Worm (Caenorhabditis elegans) whole organism, mixed stage, embryonic: ENCODE measurements around the gene Y45F3A.5.

Experiments used
- M03D4.4 ChIP-seq: sonication (generic microtip); optimal IDR thresholded peaks from 2 replicates; lab custom pipeline; 2017; ENCODE audit warnings: mild to moderate bottlenecking, missing genetic modification characterization, missing compliant biosample characterization
- ceh-39 ChIP-seq: fragments of 150-350 bp; optimal IDR thresholded peaks from 2 replicates; lab custom pipeline; 2014; ENCODE audit warnings: missing biosample characterization, missing genetic modification characterization
- ceh-83 ChIP-seq: fragments of 200-800 bp; sonication (Bioruptor generic); optimal IDR thresholded peaks from 2 replicates; lab custom pipeline; 2018; ENCODE audit warnings: mild to moderate bottlenecking, missing genetic modification characterization, missing compliant biosample characterization
- ces-1 ChIP-seq: fragments of 150-350 bp; optimal IDR thresholded peaks from 2 replicates; lab custom pipeline; 2014; ENCODE audit warnings: missing biosample characterization, missing genetic modification reagents, missing genetic modification characterization
- drap-1 ChIP-seq: fragments of 200-800 bp; sonication (Bioruptor generic); optimal IDR thresholded peaks from 3 replicates; lab custom pipeline; 2018; ENCODE audit warnings: mild to moderate bottlenecking, missing genetic modification characterization, missing compliant biosample characterization
- elt-1 ChIP-seq: sonication (generic microtip); optimal IDR thresholded peaks from 2 replicates; lab custom pipeline; 2017; ENCODE audit warnings: missing genetic modification characterization, mild to moderate bottlenecking, missing compliant biosample characterization, antibody characterized with exemption, moderate library complexity, borderline replicate concordance; ENCODE audit not compliant: insufficient read depth
- elt-3 ChIP-seq: fragments of 150-350 bp; optimal IDR thresholded peaks from 2 replicates; lab custom pipeline; 2014; ENCODE audit warnings: missing biosample characterization, missing genetic modification characterization
- flh-1 ChIP-seq: fragments of 200-800 bp; sonication (Bioruptor generic); optimal IDR thresholded peaks from 2 replicates; lab custom pipeline; 2018; ENCODE audit warnings: mild to moderate bottlenecking, missing genetic modification characterization, moderate library complexity, missing compliant biosample characterization
- ham-2 ChIP-seq: fragments of 200-800 bp; sonication (Bioruptor generic); optimal IDR thresholded peaks from 2 replicates; lab custom pipeline; 2018; ENCODE audit warnings: mild to moderate bottlenecking, missing genetic modification characterization, missing compliant biosample characterization
- hlh-1 ChIP-seq: fragments of 150-350 bp; optimal IDR thresholded peaks from 2 replicates; lab custom pipeline; 2014; ENCODE audit warnings: missing biosample characterization, missing genetic modification reagents, missing genetic modification characterization
- lin-13 ChIP-seq: fragments of 150-350 bp; optimal IDR thresholded peaks from 2 replicates; lab custom pipeline; 2014; ENCODE audit warnings: missing biosample characterization, missing genetic modification characterization
- mab-5 ChIP-seq: fragments of 150-350 bp; optimal IDR thresholded peaks from 2 replicates; lab custom pipeline; 2014; ENCODE audit warnings: missing biosample characterization, missing genetic modification characterization
- mls-2 ChIP-seq: sonication (generic microtip); optimal IDR thresholded peaks from 2 replicates; lab custom pipeline; 2016; ENCODE audit warnings: mild to moderate bottlenecking, missing genetic modification characterization, moderate library complexity, missing compliant biosample characterization
- nhr-12 ChIP-seq: fragments of 150-350 bp; optimal IDR thresholded peaks from 2 replicates; lab custom pipeline; 2014; ENCODE audit warnings: missing biosample characterization, missing genetic modification characterization
- nhr-237 ChIP-seq: fragments of 150-350 bp; optimal IDR thresholded peaks from 2 replicates; lab custom pipeline; 2014; ENCODE audit warnings: missing biosample characterization, missing genetic modification characterization
- nhr-28 ChIP-seq: fragments of 150-350 bp; optimal IDR thresholded peaks from 2 replicates; lab custom pipeline; 2014; ENCODE audit warnings: missing biosample characterization, missing genetic modification characterization
- sem-2 ChIP-seq: fragments of 200-800 bp; sonication (Bioruptor generic); optimal IDR thresholded peaks from 2 replicates; lab custom pipeline; 2018; ENCODE audit warnings: mild to moderate bottlenecking, missing genetic modification characterization, missing compliant biosample characterization
- snpc-4 ChIP-seq: fragments of 150-350 bp; optimal IDR thresholded peaks from 2 replicates; lab custom pipeline; 2014; ENCODE audit warnings: missing biosample characterization, missing genetic modification characterization
- unc-120 ChIP-seq: sonication (generic microtip); optimal IDR thresholded peaks from 2 replicates; lab custom pipeline; 2017; ENCODE audit warnings: missing genetic modification characterization, missing compliant biosample characterization; ENCODE audit not compliant: poor library complexity, severe bottlenecking
- zip-8 ChIP-seq: fragments of 150-350 bp; optimal IDR thresholded peaks from 2 replicates; lab custom pipeline; 2014; ENCODE audit warnings: missing biosample characterization, missing genetic modification characterization
- ztf-11 ChIP-seq: fragments of 150-350 bp; optimal IDR thresholded peaks from 2 replicates; lab custom pipeline; 2014; ENCODE audit warnings: missing biosample characterization, missing genetic modification characterization

Y45F3A.5 gene

ce11 chrIII:10537003-10537402 is 49.1 kb downstream of the Y45F3A.5 start:
- no peak for TF ChIP-seq ham-2 (GFP tag; lab: Kevin White, UChicago)
- TF ChIP-seq flh-1 (GFP tag; lab: Kevin White, UChicago) = no peak
- TF ChIP-seq ceh-83 (GFP tag; lab: Kevin White, UChicago) = no peak
- TF ChIP-seq drap-1 (GFP tag; lab: Kevin White, UChicago) = no peak
- no peak for TF ChIP-seq ces-1 (GFP tag; lab: Kevin White, UChicago)
- no peak for TF ChIP-seq nhr-28 (tag; lab: Kevin White, UChicago)
- no peak for TF ChIP-seq ceh-39 (tag; lab: Kevin White, UChicago)
- no peak for TF ChIP-seq zip-8
- no peak for TF ChIP-seq ztf-11 (tag; lab: Kevin White, UChicago)
- no peak for TF ChIP-seq unc-120 (tag; lab: Kevin White, UChicago)

ce11 chrIII:10536087-10536723 is 49.9 kb downstream of the Y45F3A.5 start:
- no peak for TF ChIP-seq snpc-4 (tag; lab: Kevin White, UChicago)
- TF ChIP-seq sem-2 (GFP tag; lab: Kevin White, UChicago) = no peak
- TF ChIP-seq zip-8 = no peak
- no peak for TF ChIP-seq elt-3 (tag; lab: Kevin White, UChicago)
- no peak for TF ChIP-seq mls-2 (tag; lab: Kevin White, UChicago)
- no peak for TF ChIP-seq elt-1 (tag; lab: Kevin White, UChicago)
- TF ChIP-seq flh-1 (GFP tag; lab: Kevin White, UChicago) = no peak
- TF ChIP-seq hlh-1 = no peak
- TF ChIP-seq unc-120 (tag; lab: Kevin White, UChicago) = no peak
- no peak for TF ChIP-seq nhr-237 (tag; lab: Kevin White, UChicago)
- TF ChIP-seq M03D4.4 (tag; lab: Kevin White, UChicago) = no peak
- no peak for TF ChIP-seq ces-1 (GFP tag; lab: Kevin White, UChicago)
- TF ChIP-seq ceh-83 (GFP tag; lab: Kevin White, UChicago) = no peak
- no peak for TF ChIP-seq nhr-12
- no peak for TF ChIP-seq nhr-28 (tag; lab: Kevin White, UChicago)
- TF ChIP-seq lin-13 (tag; lab: Kevin White, UChicago) = no peak
- no peak for TF ChIP-seq mab-5 (tag; lab: Kevin White, UChicago)
